Fruit fly (Drosophila melanogaster) S2 (cell line): ENCODE results near the gene CG12290.

Experiments
- CG8478 ChIP-seq: fragments of >200 bp; optimal IDR thresholded peaks from 2 replicates; lab custom pipeline; 2018
- CTCF ChIP-seq, 2 experiments: fragments of >200 bp; optimal IDR thresholded peaks; 2 replicates each; lab custom pipeline; 2018

dm6 chr3R:26226506-26227277 is 3.4 kb upstream of the CG12290 start:
- TF ChIP-seq CG8478 (lab: Kevin White, UChicago): no peak
- no peak for TF ChIP-seq CTCF (optimal IDR thresholded peaks at IDR 0.05; lab: Kevin White, UChicago)
